Worm (Caenorhabditis elegans): ENCODE results near the gene tbc-2.

DNA sequence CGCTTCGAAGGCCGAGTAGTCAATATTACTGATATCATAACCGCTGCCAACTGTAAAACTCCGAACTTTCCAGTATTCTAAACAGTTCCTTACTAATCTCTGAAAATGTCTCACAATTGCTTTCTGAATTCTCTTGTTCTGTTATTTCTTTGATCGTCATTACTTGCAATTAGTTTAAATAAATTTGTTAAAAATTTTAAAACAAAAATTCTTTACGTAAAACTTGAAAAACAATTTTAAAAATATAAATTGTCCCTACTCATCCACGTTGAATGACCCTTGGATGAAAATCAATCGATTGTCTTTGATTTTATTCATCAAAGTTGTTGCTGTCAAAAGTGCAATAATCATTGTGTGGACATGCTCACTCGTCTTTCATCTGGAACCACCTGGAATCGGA is 33.0 kb downstream of the tbc-2 start, which contains the start of gene acdh-8:
- TF ChIP-seq him-1 (tag; optimal IDR thresholded peaks at IDR 0.05): no peak
- no peak for TF ChIP-seq dao-5 (tag; optimal IDR thresholded peaks at IDR 0.05)
- no peak for TF ChIP-seq W03F9.2 (tag; optimal IDR thresholded peaks at IDR 0.05)

All from whole organism, L4/young adult.